Fruit fly (Drosophila melanogaster) Kc167 (cell line): ENCODE measurements around the gene CG13445.

ENCODE experiments used
- Myc ChIP-seq: fragments of >200 bp; optimal IDR thresholded peaks from 2 replicates; lab custom pipeline; 2017; ENCODE audit warnings: missing external identifiers
- Sin3A ChIP-seq: fragments of >200 bp; optimal IDR thresholded peaks from 2 replicates; lab custom pipeline; 2018; ENCODE audit warnings: missing external identifiers
- h ChIP-seq: fragments of >200 bp; optimal IDR thresholded peaks from 3 replicates; lab custom pipeline; 2018; ENCODE audit warnings: missing external identifiers
- insv ChIP-seq: fragments of >200 bp; optimal IDR thresholded peaks from 3 replicates; lab custom pipeline; 2018; ENCODE audit warnings: missing external identifiers
- psq ChIP-seq: fragments of >200 bp; optimal IDR thresholded peaks from 2 replicates; lab custom pipeline; 2017; ENCODE audit warnings: missing external identifiers
- ttk ChIP-seq: sonication (Bioruptor generic); optimal IDR thresholded peaks from 2 replicates; lab custom pipeline; 2017; ENCODE audit warnings: missing external identifiers

- no peak for TF ChIP-seq h (lab: Kevin White, UChicago)
- TF ChIP-seq Sin3A (lab: Kevin White, UChicago), result no peak
- no peak for TF ChIP-seq ttk (lab: Kevin White, UChicago)
- no peak for TF ChIP-seq psq
- TF ChIP-seq Myc (lab: Kevin White, UChicago), result no peak
- no peak for TF ChIP-seq insv
Measured at dm6 chr3L:15824537-15824936, 15.3 kb downstream of the CG13445 start.
